Worm (Caenorhabditis elegans) whole organism, early embryonic: ENCODE measurements around the gene Y110A2AL.7.

Source experiments
- F13C5.2 ChIP-seq: sonication (generic microtip); optimal IDR thresholded peaks from 2 replicates; lab custom pipeline; 2017; ENCODE audit warnings: mild to moderate bottlenecking, missing genetic modification characterization, inconsistent platforms, missing compliant biosample characterization
- ama-1 ChIP-seq: fragments of 150-350 bp; optimal IDR thresholded peaks from 2 replicates; lab custom pipeline; 2014
- ceh-36 ChIP-seq: sonication (generic microtip); optimal IDR thresholded peaks from 2 replicates; lab custom pipeline; 2016; ENCODE audit warnings: missing genetic modification characterization, inconsistent platforms, missing compliant biosample characterization
- ets-7 ChIP-seq: sonication (generic microtip); optimal IDR thresholded peaks from 2 replicates; lab custom pipeline; 2016; ENCODE audit warnings: missing genotype, missing genetic modification characterization, missing compliant biosample characterization
- flt-1 ChIP-seq: fragments of 200-800 bp; sonication (Bioruptor generic); IDR thresholded peaks from 2 replicates; pipeline ENCODE4 v1.3.6; 2022; ENCODE audit warnings: missing genetic modification characterization, missing compliant biosample characterization
- hmbx-1 ChIP-seq: sonication (generic microtip); optimal IDR thresholded peaks from 2 replicates; lab custom pipeline; 2016; ENCODE audit warnings: mild to moderate bottlenecking, missing genetic modification characterization, missing compliant biosample characterization
- hnd-1 ChIP-seq: sonication (generic microtip); optimal IDR thresholded peaks from 2 replicates; lab custom pipeline; 2016; ENCODE audit warnings: missing genetic modification characterization, missing compliant biosample characterization
- tbx-11 ChIP-seq: fragments of 200-800 bp; sonication (Bioruptor generic); IDR thresholded peaks from 2 replicates; pipeline ENCODE4 v1.3.6; 2022; ENCODE audit warnings: missing genetic modification characterization, missing compliant biosample characterization
- tra-4 ChIP-seq: sonication (generic microtip); optimal IDR thresholded peaks from 2 replicates; lab custom pipeline; 2017; ENCODE audit warnings: missing genetic modification characterization, missing compliant biosample characterization

DNA sequence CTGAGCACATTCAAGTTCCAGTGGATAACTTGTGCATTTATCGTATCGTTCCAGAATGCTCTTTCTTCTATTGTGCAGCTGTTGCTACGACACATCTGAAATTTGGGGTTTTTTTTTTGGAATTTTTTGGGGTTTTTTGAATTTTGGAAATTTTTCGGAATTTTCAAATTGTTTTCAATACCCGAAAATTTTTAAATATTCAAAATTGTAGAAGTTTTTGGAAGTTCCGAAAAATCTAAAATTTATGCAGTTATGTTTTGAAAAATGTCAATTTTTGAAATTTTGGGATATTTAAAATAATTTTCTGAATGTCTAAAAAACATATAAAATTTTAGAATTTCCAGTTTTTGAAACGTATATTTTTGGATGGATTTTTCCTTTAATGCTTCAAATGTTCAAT is 28.8 kb upstream of the Y110A2AL.7 start, which contains the start of gene Y110A2AL.10:
- no peak for TF ChIP-seq ama-1 (lab: Kevin White, UChicago)
- TF ChIP-seq ceh-36 (tag; lab: Kevin White, UChicago) = no peak
- no peak for TF ChIP-seq ets-7 (tag; lab: Kevin White, UChicago)
- no peak for TF ChIP-seq hnd-1 (tag; lab: Kevin White, UChicago)
- TF ChIP-seq flt-1 (GFP tag; lab: Robert Waterston, UW) = no peak
- TF ChIP-seq hmbx-1 = no peak
- TF ChIP-seq tra-4 = no peak
- TF ChIP-seq F13C5.2 (tag; lab: Kevin White, UChicago) = no peak
- no peak for TF ChIP-seq tbx-11 (GFP tag; lab: Robert Waterston, UW)
